Fruit fly (Drosophila melanogaster) whole organism, embryonic: ENCODE data around the gene CG4293.
A peak's percentile ranks its signal among the peaks of the same experiment; 100 is the strongest.

ENCODE experiments used
- Awh ChIP-seq: fragments of 200-800 bp; sonication (Bioruptor generic); IDR thresholded peaks from 2 replicates; pipeline ENCODE4, ENCODE4 v1.3.6; 2022; ENCODE audit warnings: missing biosample characterization, missing genetic modification characterization
- Bgb ChIP-seq: fragments of 200-800 bp; sonication (Bioruptor generic); IDR thresholded peaks from 2 replicates; pipeline ENCODE4 v1.3.6; 2022; ENCODE audit warnings: missing biosample characterization, missing genetic modification characterization; ENCODE audit not compliant: partially characterized antibody
- BtbVII ChIP-seq: fragments of 200-800 bp; sonication (Bioruptor generic); optimal IDR thresholded peaks from 3 replicates; lab custom pipeline; 2017; ENCODE audit warnings: missing biosample characterization, mild to moderate bottlenecking, missing genetic modification characterization
- CG10267 ChIP-seq: fragments of 200-800 bp; sonication (Bioruptor generic); optimal IDR thresholded peaks from 2 replicates; lab custom pipeline; 2018; ENCODE audit warnings: missing biosample characterization, mild to moderate bottlenecking, missing genetic modification characterization, moderate library complexity
- CG11085 ChIP-seq: fragments of 200-800 bp; sonication (Bioruptor generic); IDR thresholded peaks from 2 replicates; pipeline ENCODE4 v1.3.6; 2022; ENCODE audit warnings: missing biosample characterization, missing genetic modification characterization
- CG12155 ChIP-seq: fragments of 200-800 bp; sonication (Bioruptor generic); optimal IDR thresholded peaks from 3 replicates; lab custom pipeline; 2016; ENCODE audit warnings: missing biosample characterization, missing genetic modification characterization
- CG12942 ChIP-seq: fragments of 200-800 bp; sonication (Bioruptor generic); optimal IDR thresholded peaks from 3 replicates; lab custom pipeline; 2016; ENCODE audit warnings: missing biosample characterization, missing genetic modification characterization
- CG13624 ChIP-seq: fragments of 200-800 bp; sonication (Bioruptor generic); optimal IDR thresholded peaks from 2 replicates; lab custom pipeline; 2016; ENCODE audit warnings: missing biosample characterization, missing genetic modification characterization
- CG14710 ChIP-seq: fragments of 200-800 bp; sonication (Bioruptor generic); optimal IDR thresholded peaks from 3 replicates; lab custom pipeline; 2019; ENCODE audit warnings: missing biosample characterization, mild to moderate bottlenecking, missing genetic modification characterization, moderate library complexity
- CG14965 ChIP-seq: fragments of 200-800 bp; sonication (Bioruptor generic); optimal IDR thresholded peaks from 2 replicates; lab custom pipeline; 2016; ENCODE audit warnings: missing biosample characterization, missing genetic modification characterization, borderline replicate concordance
- CG15073 ChIP-seq: fragments of 200-800 bp; sonication (Bioruptor generic); optimal IDR thresholded peaks from 2 replicates; lab custom pipeline; 2016; ENCODE audit warnings: missing biosample characterization, missing genetic modification characterization
- CG15696 ChIP-seq: fragments of 200-800 bp; sonication (Bioruptor generic); optimal IDR thresholded peaks from 2 replicates; lab custom pipeline; 2019; ENCODE audit warnings: missing biosample characterization, mild to moderate bottlenecking, missing genetic modification characterization, moderate library complexity
- CG1647 ChIP-seq: fragments of 200-800 bp; sonication (Bioruptor generic); optimal IDR thresholded peaks from 3 replicates; lab custom pipeline; 2016; ENCODE audit warnings: missing biosample characterization, missing genetic modification characterization
- CG17359 ChIP-seq: fragments of 200-800 bp; sonication (Bioruptor generic); optimal IDR thresholded peaks from 3 replicates; lab custom pipeline; 2018; ENCODE audit warnings: missing biosample characterization, mild to moderate bottlenecking, missing genetic modification characterization, moderate library complexity
- CG18599 ChIP-seq: fragments of 200-800 bp; sonication (Bioruptor generic); optimal IDR thresholded peaks from 3 replicates; lab custom pipeline; 2017; ENCODE audit warnings: missing biosample characterization, missing genetic modification characterization, mild to moderate bottlenecking, moderate library complexity, missing genetic modification reagents
- CG2129 ChIP-seq: fragments of 200-800 bp; sonication (Bioruptor generic); IDR thresholded peaks from 2 replicates; pipeline ENCODE4 v1.3.6; 2022; ENCODE audit warnings: missing biosample characterization, missing genetic modification characterization; ENCODE audit not compliant: partially characterized antibody
- CG4617 ChIP-seq: fragments of 200-800 bp; sonication (Bioruptor generic); optimal IDR thresholded peaks from 3 replicates; lab custom pipeline; 2016; ENCODE audit warnings: missing biosample characterization, missing genetic modification characterization, borderline replicate concordance
- CG4854 ChIP-seq: fragments of 200-800 bp; sonication (Bioruptor generic); optimal IDR thresholded peaks from 2 replicates; lab custom pipeline; 2016; ENCODE audit warnings: missing biosample characterization, missing genetic modification characterization, inconsistent platforms
- CG6254 ChIP-seq: fragments of 200-800 bp; sonication (Bioruptor generic); optimal IDR thresholded peaks from 3 replicates; lab custom pipeline; 2017; ENCODE audit warnings: mild to moderate bottlenecking, missing biosample characterization, missing genetic modification reagents, missing genetic modification characterization
- CG8388 ChIP-seq: fragments of 200-800 bp; sonication (Bioruptor generic); optimal IDR thresholded peaks from 2 replicates; lab custom pipeline; 2019; ENCODE audit warnings: missing biosample characterization, mild to moderate bottlenecking, missing genetic modification characterization, moderate library complexity
- CG9817 ChIP-seq: fragments of 200-800 bp; sonication (Bioruptor generic); optimal IDR thresholded peaks from 2 replicates; lab custom pipeline; 2018; ENCODE audit warnings: missing biosample characterization, mild to moderate bottlenecking, missing genetic modification characterization, moderate library complexity
- CoRest ChIP-seq: fragments of 200-800 bp; sonication (Bioruptor generic); optimal IDR thresholded peaks from 3 replicates; lab custom pipeline; 2018; ENCODE audit warnings: missing biosample characterization, mild to moderate bottlenecking, missing genetic modification characterization, moderate library complexity
- Dp ChIP-seq: fragments of 200-800 bp; sonication (Bioruptor generic); optimal IDR thresholded peaks from 2 replicates; lab custom pipeline; 2018; ENCODE audit warnings: missing biosample characterization, mild to moderate bottlenecking, missing genetic modification characterization, moderate library complexity
- Dref ChIP-seq: fragments of 200-800 bp; sonication (Bioruptor generic); IDR thresholded peaks from 2 replicates; pipeline ENCODE4 v1.3.6; 2022; ENCODE audit warnings: missing biosample characterization, missing genetic modification characterization
- Elba2 ChIP-seq: fragments of 200-800 bp; sonication (Bioruptor generic); optimal IDR thresholded peaks from 3 replicates; lab custom pipeline; 2016; ENCODE audit warnings: missing biosample characterization, missing genetic modification characterization
- Hsf ChIP-seq: fragments of 200-800 bp; sonication (Bioruptor generic); optimal IDR thresholded peaks from 3 replicates; lab custom pipeline; 2016; ENCODE audit warnings: missing biosample characterization, missing genetic modification characterization
- Lhr ChIP-seq: fragments of 200-800 bp; sonication (Bioruptor generic); optimal IDR thresholded peaks from 3 replicates; lab custom pipeline; 2017; ENCODE audit warnings: mild to moderate bottlenecking, missing biosample characterization, missing genetic modification reagents, missing genetic modification characterization
- MESR4 ChIP-seq: fragments of 200-800 bp; sonication (Bioruptor generic); optimal IDR thresholded peaks from 2 replicates; lab custom pipeline; 2018; ENCODE audit warnings: missing biosample characterization, mild to moderate bottlenecking, missing genetic modification characterization, moderate library complexity
- MTF-1 ChIP-seq: fragments of 200-800 bp; sonication (Bioruptor generic); optimal IDR thresholded peaks from 2 replicates; lab custom pipeline; 2018; ENCODE audit warnings: missing biosample characterization, mild to moderate bottlenecking, missing genetic modification characterization, borderline replicate concordance
- Max ChIP-seq: fragments of 200-800 bp; sonication (Bioruptor generic); optimal IDR thresholded peaks from 2 replicates; lab custom pipeline; 2016; ENCODE audit warnings: missing biosample characterization, mild to moderate bottlenecking, missing genetic modification characterization
- Side ChIP-seq: fragments of 200-800 bp; sonication (Bioruptor generic); optimal IDR thresholded peaks from 2 replicates; lab custom pipeline; 2016; ENCODE audit warnings: missing biosample characterization, missing genetic modification characterization
- YL-1 ChIP-seq: fragments of 200-800 bp; sonication (Bioruptor generic); optimal IDR thresholded peaks from 3 replicates; lab custom pipeline; 2017; ENCODE audit warnings: missing biosample characterization, mild to moderate bottlenecking, missing genetic modification characterization
- amos ChIP-seq: fragments of 200-800 bp; sonication (Bioruptor generic); IDR thresholded peaks from 2 replicates; pipeline ENCODE4 v1.3.6; 2022; ENCODE audit warnings: missing biosample characterization, missing genetic modification characterization; ENCODE audit not compliant: partially characterized antibody
- bowl ChIP-seq: fragments of 200-800 bp; sonication (Bioruptor generic); IDR thresholded peaks from 2 replicates; pipeline ENCODE4 v1.3.6; 2022; ENCODE audit warnings: missing biosample characterization, missing genetic modification characterization
- chm ChIP-seq: fragments of 200-800 bp; sonication (Bioruptor generic); IDR thresholded peaks from 2 replicates; pipeline ENCODE4 v1.3.6; 2022; ENCODE audit warnings: missing biosample characterization, missing genetic modification characterization
- crp ChIP-seq, 2 experiments: fragments of 200-800 bp; sonication (Bioruptor generic); optimal IDR thresholded peaks; 2 replicates in 1 of 2; 3 replicates in 1 of 2; lab custom pipeline; 2017; ENCODE audit warnings: missing biosample characterization in 2 of 2, missing genetic modification characterization in 2 of 2, mild to moderate bottlenecking in 1 of 2, moderate library complexity in 1 of 2
- dmrt99B ChIP-seq: fragments of 200-800 bp; sonication (Bioruptor generic); optimal IDR thresholded peaks from 2 replicates; lab custom pipeline; 2018; ENCODE audit warnings: missing biosample characterization, mild to moderate bottlenecking, missing genetic modification characterization, moderate library complexity
- emc ChIP-seq: fragments of 200-800 bp; sonication (Bioruptor generic); optimal IDR thresholded peaks from 2 replicates; lab custom pipeline; 2016; ENCODE audit warnings: missing biosample characterization, missing genetic modification characterization
- gem ChIP-seq: fragments of 200-800 bp; sonication (Bioruptor generic); optimal IDR thresholded peaks from 2 replicates; lab custom pipeline; 2019; ENCODE audit warnings: missing biosample characterization, mild to moderate bottlenecking, missing genetic modification characterization, moderate library complexity
- gfzf ChIP-seq: fragments of 200-800 bp; sonication (Bioruptor generic); optimal IDR thresholded peaks from 2 replicates; lab custom pipeline; 2016; ENCODE audit warnings: missing biosample characterization, mild to moderate bottlenecking, missing genetic modification characterization, moderate library complexity
- insv ChIP-seq, 2 experiments: fragments of 200-800 bp; sonication (Bioruptor generic); optimal IDR thresholded peaks; 3 replicates each; lab custom pipeline; 2016 to 2018; ENCODE audit warnings: missing biosample characterization in 2 of 2, missing genetic modification characterization in 2 of 2
- kah ChIP-seq: fragments of 200-800 bp; sonication (Bioruptor generic); optimal IDR thresholded peaks from 2 replicates; lab custom pipeline; 2018; ENCODE audit warnings: missing biosample characterization, mild to moderate bottlenecking, missing genetic modification characterization
- mam ChIP-seq: fragments of 200-800 bp; sonication (Bioruptor generic); optimal IDR thresholded peaks from 3 replicates; lab custom pipeline; 2016; ENCODE audit warnings: missing biosample characterization, missing genetic modification characterization
- nerfin-2 ChIP-seq: fragments of 200-800 bp; sonication (Bioruptor generic); IDR thresholded peaks from 2 replicates; pipeline ENCODE4 v1.3.6; 2022; ENCODE audit warnings: missing biosample characterization, missing genetic modification characterization; ENCODE audit not compliant: partially characterized antibody
- sug ChIP-seq: fragments of 200-800 bp; optimal IDR thresholded peaks from 2 replicates; lab custom pipeline; 2019; ENCODE audit warnings: missing biosample characterization, mild to moderate bottlenecking, missing genetic modification characterization, moderate library complexity
- tap ChIP-seq: fragments of 200-800 bp; optimal IDR thresholded peaks from 3 replicates; lab custom pipeline; 2019; ENCODE audit warnings: missing biosample characterization, mild to moderate bottlenecking, missing genetic modification characterization, moderate library complexity
- tin ChIP-seq: fragments of 200-800 bp; sonication (Bioruptor generic); optimal IDR thresholded peaks from 3 replicates; lab custom pipeline; 2016; ENCODE audit warnings: missing biosample characterization, missing genetic modification characterization

The CG4293 gene

DNA sequence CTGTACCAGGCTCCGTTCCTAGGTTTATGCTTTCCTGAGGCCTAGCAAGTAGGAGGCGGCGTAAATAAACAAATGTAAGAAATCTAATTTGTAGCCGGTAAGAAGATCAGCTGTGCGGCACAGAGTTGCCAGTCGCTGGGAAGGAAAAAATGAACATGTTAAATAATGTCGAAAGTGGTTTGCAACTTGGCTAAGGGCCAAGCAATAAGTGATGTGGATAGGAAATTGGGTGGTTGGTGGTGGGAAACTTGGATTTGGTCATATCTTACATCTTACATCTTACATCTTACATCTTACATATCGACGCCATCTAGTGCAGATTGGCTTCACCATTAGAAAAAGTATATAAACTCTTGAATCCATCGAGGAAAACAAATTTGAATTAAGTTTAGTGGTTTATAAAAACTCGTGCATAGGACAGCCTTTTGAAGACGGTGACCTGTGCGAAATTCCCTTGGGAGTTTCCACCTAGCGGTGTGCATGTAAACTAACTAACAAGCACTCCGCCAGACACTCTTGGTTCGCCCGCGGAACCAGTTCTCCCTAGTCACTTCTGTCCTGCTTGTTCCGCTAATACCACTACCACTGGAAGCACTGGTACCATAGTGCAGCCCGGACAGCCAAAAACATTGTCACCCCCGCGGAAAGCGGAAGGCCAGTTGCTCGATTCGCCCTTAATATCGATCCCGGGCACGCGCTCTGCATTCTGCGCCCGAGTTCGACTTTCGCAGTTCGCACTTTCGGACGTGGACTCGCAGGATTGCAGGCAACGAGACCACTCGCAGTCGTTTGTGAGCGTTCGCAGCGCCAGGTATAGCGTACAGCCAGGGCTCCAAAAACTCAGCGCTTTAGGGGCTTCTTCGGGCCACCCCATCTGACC, at the start of gene CG4293, which contains the start of gene Appl:
CG4293 (minus strand) TSS at position 568 of the 880 bp plus-strand sequence.
Appl (plus strand) TSS at position 778 of the 880 bp plus-strand sequence.
- TF ChIP-seq CG4854 (GFP tag; lab: Kevin White, UChicago) (no peak), tin (GFP tag; lab: Kevin White, UChicago) (no peak), CG9817 (tag; lab: Kevin White, UChicago) (no peak), gfzf (GFP tag; lab: Kevin White, UChicago) (peak; percentile 88), mam (GFP tag; lab: Kevin White, UChicago) (peak; percentile 28), Elba2 (GFP tag; lab: Kevin White, UChicago) (peak; percentile 38), crp (GFP tag; optimal IDR thresholded peaks at IDR 0.05; lab: Kevin White, UChicago) (peak; percentile 57 to 96), tap (tag; lab: Kevin White, UChicago) (no peak), chm (GFP tag; lab: Robert Waterston, UW) (no peak), Dp (GFP tag; lab: Kevin White, UChicago) (peak; percentile 16), kah (GFP tag; lab: Kevin White, UChicago) (no peak), nerfin-2 (no peak), Dref (GFP tag; lab: Robert Waterston, UW) (peak; percentile 38; the same call in 1 of the 2 replicates), CG12942 (GFP tag; lab: Kevin White, UChicago) (no peak), CG15073 (GFP tag; lab: Kevin White, UChicago) (no peak), Max (GFP tag; lab: Kevin White, UChicago) (no peak), CG14965 (GFP tag; lab: Kevin White, UChicago) (no peak), CG4617 (GFP tag; lab: Kevin White, UChicago) (no peak), gem (no peak), CG13624 (GFP tag; lab: Kevin White, UChicago) (no peak), CG12155 (GFP tag; lab: Kevin White, UChicago) (peak; percentile 40), emc (GFP tag; lab: Kevin White, UChicago) (no peak), CG10267 (peak; percentile 51), Lhr (GFP tag; lab: Kevin White, UChicago) (peak; percentile 90), CG2129 (GFP tag; lab: Robert Waterston, UW) (no peak), amos (GFP tag; lab: Robert Waterston, UW) (peak; percentile 63), insv (GFP tag; optimal IDR thresholded peaks at IDR 0.05; lab: Kevin White, UChicago) (peak in 1 of 2 experiments; percentile 75), Side (GFP tag; lab: Kevin White, UChicago) (no peak), MESR4 (GFP tag; lab: Kevin White, UChicago) (peak; percentile 44), CG11085 (GFP tag; lab: Robert Waterston, UW) (no peak), YL-1 (GFP tag; lab: Kevin White, UChicago) (no peak), CG6254 (no peak), Bgb (GFP tag; lab: Robert Waterston, UW) (peak; percentile 64), CG15696 (tag; lab: Kevin White, UChicago) (peak; percentile 12), Awh (GFP tag; lab: Robert Waterston, UW) (no peak), Hsf (GFP tag; lab: Kevin White, UChicago) (no peak), CG18599 (GFP tag; lab: Kevin White, UChicago) (peak; percentile 6), BtbVII (GFP tag; lab: Kevin White, UChicago) (no peak), dmrt99B (tag; lab: Kevin White, UChicago) (no peak), CG14710 (tag; lab: Kevin White, UChicago) (peak; percentile 56), bowl (GFP tag; lab: Robert Waterston, UW) (no peak), CoRest (tag; lab: Kevin White, UChicago) (no peak), CG8388 (GFP tag; lab: Kevin White, UChicago) (no peak), MTF-1 (GFP tag; lab: Kevin White, UChicago) (no peak), CG17359 (tag; lab: Kevin White, UChicago) (no peak), CG1647 (GFP tag; lab: Kevin White, UChicago) (no peak), sug (tag; lab: Kevin White, UChicago) (peak; percentile 14)
